Fruit fly (Drosophila melanogaster): ENCODE results near the gene sNPF.
A peak's percentile ranks its signal among the peaks of the same experiment; 100 is the strongest.

sNPF gene

dm6 chr2L:20104526-20104925, 76.8 kb downstream of the sNPF start:
- TF ChIP-seq CG33213 (GFP tag; optimal IDR thresholded peaks at IDR 0.05) (peak; percentile 97), CTCF (GFP tag; optimal IDR thresholded peaks at IDR 0.05) (peak; percentile 39), Opbp (GFP tag; IDR thresholded peaks at IDR 0.05; ENCODE audit: partially characterized antibody) (0 out of 3 replicates have a peak, but pooled peaks have one; percentile 37), CG7357 (GFP tag; IDR thresholded peaks at IDR 0.05) (no peak), wek (GFP tag; optimal IDR thresholded peaks at IDR 0.05) (no peak), Nf-YA (GFP tag; IDR thresholded peaks at IDR 0.05) (no peak), Mes4 (GFP tag; optimal IDR thresholded peaks at IDR 0.05) (no peak), zen (tag; optimal IDR thresholded peaks at IDR 0.05) (peak; percentile 23), CG7372 (GFP tag; IDR thresholded peaks at IDR 0.05) (no peak), pum (GFP tag; optimal IDR thresholded peaks at IDR 0.05) (no peak), CG13287 (GFP tag; IDR thresholded peaks at IDR 0.05; ENCODE audit: partially characterized antibody) (peak; percentile 19; the same call in 1 of the 2 replicates), CG6683 (GFP tag; optimal IDR thresholded peaks at IDR 0.05) (no peak), CG33557 (GFP tag; optimal IDR thresholded peaks at IDR 0.05) (no peak), Rx (GFP tag; IDR thresholded peaks at IDR 0.05) (0 out of 2 replicates have a peak, but pooled peaks have one; percentile 11), CG3163 (GFP tag; optimal IDR thresholded peaks at IDR 0.05) (no peak), peb (GFP tag; IDR thresholded peaks at IDR 0.05) (no peak), Blimp-1 (GFP tag; optimal IDR thresholded peaks at IDR 0.05) (no peak), Hmr (GFP tag; optimal IDR thresholded peaks at IDR 0.05) (peak; percentile 53), stwl (tag; optimal IDR thresholded peaks at IDR 0.05) (peak; percentile 78), CG9932 (GFP tag; IDR thresholded peaks at IDR 0.05) (no peak), so (GFP tag; IDR thresholded peaks at IDR 0.05) (no peak), CG3726 (GFP tag; IDR thresholded peaks at IDR 0.05) (no peak), pzg (GFP tag; optimal IDR thresholded peaks at IDR 0.05) (peak; percentile 52), ci (GFP tag; IDR thresholded peaks at IDR 0.05) (no peak), run (tag; optimal IDR thresholded peaks at IDR 0.05) (no peak), Asciz (GFP tag; optimal IDR thresholded peaks at IDR 0.05) (no peak), CG10462 (GFP tag; optimal IDR thresholded peaks at IDR 0.05) (no peak), knrl (GFP tag; IDR thresholded peaks at IDR 0.05; ENCODE audit: partially characterized antibody) (peak; percentile 30; the same call in 1 of the 3 replicates), C15 (GFP tag; IDR thresholded peaks at IDR 0.05) (no peak), Dp (GFP tag; optimal IDR thresholded peaks at IDR 0.05) (peak; percentile 72), chinmo (GFP tag; IDR thresholded peaks at IDR 0.05; ENCODE audit: partially characterized antibody) (0 out of 4 replicates have a peak, but pooled peaks have one; percentile 52), CG14050 (GFP tag; IDR thresholded peaks at IDR 0.05) (no peak), Sry-β (GFP tag; optimal IDR thresholded peaks at IDR 0.05) (no peak), ab (GFP tag; optimal IDR thresholded peaks at IDR 0.05) (no peak), trem (tag; optimal IDR thresholded peaks at IDR 0.05) (no peak), Spps (tag; optimal IDR thresholded peaks at IDR 0.05) (no peak), CG9797 (GFP tag; optimal IDR thresholded peaks at IDR 0.05) (peak; percentile 76), Dref (GFP tag; IDR thresholded peaks at IDR 0.05) (no peak), Jarid2 (GFP tag; optimal IDR thresholded peaks at IDR 0.05) (peak; percentile 41), CG30020 (tag; optimal IDR thresholded peaks at IDR 0.05) (no peak), zfh1 (GFP tag; IDR thresholded peaks at IDR 0.05) (no peak), usp (GFP tag; optimal IDR thresholded peaks at IDR 0.05) (no peak), CG14667 (GFP tag; IDR thresholded peaks at IDR 0.05) (no peak), CG4404 (GFP tag; IDR thresholded peaks at IDR 0.05) (no peak), CG10431 (GFP tag; optimal IDR thresholded peaks at IDR 0.05) (no peak), CG1529 (GFP tag; optimal IDR thresholded peaks at IDR 0.05) (no peak), CG15514 (GFP tag; optimal IDR thresholded peaks at IDR 0.05) (peak; percentile 34), ERR (GFP tag; optimal IDR thresholded peaks at IDR 0.05) (no peak), YL-1 (GFP tag; optimal IDR thresholded peaks at IDR 0.05) (no peak), CG7987 (GFP tag; optimal IDR thresholded peaks at IDR 0.05) (no peak), Sox100B (GFP tag; optimal IDR thresholded peaks at IDR 0.05) (no peak), maf-S (GFP tag; optimal IDR thresholded peaks at IDR 0.05) (no peak)

Data from whole organism, embryonic.